Worm (Caenorhabditis elegans): ENCODE data around the gene srxa-7.
A peak's percentile ranks its signal among the peaks of the same experiment; 100 is the strongest.

The srxa-7 gene

DNA sequence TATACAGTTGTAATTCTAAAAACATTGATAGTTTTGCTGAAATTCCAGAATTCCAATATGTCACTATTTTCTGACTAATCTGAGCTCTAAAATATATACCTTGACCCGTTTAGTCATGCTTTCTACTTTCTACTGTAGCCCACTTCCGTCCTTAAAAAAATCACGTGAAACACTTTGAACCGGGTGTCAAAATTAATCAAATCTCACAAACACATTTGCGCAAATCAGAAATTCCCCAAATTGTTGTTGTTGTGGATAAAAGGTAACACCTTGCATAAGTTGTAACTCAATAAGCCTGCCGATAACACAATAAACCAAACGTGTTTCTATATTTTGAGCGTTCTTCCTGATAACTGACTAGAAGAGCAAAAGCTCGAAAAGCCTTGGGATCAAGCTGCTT, at the start of gene srxa-7:
srxa-7 (plus strand) TSS at position 301 of the 400 bp plus-strand sequence.
- no peak for TF ChIP-seq zip-2 (tag; optimal IDR thresholded peaks at IDR 0.05)
- TF ChIP-seq madf-9 (GFP tag; conservative IDR thresholded peaks at IDR 0.05), result no peak
- TF ChIP-seq pqm-1 (tag; optimal IDR thresholded peaks at IDR 0.05), result no peak
- TF ChIP-seq ctbp-1 (GFP tag; IDR thresholded peaks at IDR 0.05), result no peak
- no peak for TF ChIP-seq mdt-29 (GFP tag; IDR thresholded peaks at IDR 0.05)
- TF ChIP-seq daf-19 (GFP tag; conservative IDR thresholded peaks at IDR 0.05), result no peak
- TF ChIP-seq mep-1 (tag; optimal IDR thresholded peaks at IDR 0.05), result no peak
- TF ChIP-seq F37D6.2 (tag; optimal IDR thresholded peaks at IDR 0.05), result no peak

DNA sequence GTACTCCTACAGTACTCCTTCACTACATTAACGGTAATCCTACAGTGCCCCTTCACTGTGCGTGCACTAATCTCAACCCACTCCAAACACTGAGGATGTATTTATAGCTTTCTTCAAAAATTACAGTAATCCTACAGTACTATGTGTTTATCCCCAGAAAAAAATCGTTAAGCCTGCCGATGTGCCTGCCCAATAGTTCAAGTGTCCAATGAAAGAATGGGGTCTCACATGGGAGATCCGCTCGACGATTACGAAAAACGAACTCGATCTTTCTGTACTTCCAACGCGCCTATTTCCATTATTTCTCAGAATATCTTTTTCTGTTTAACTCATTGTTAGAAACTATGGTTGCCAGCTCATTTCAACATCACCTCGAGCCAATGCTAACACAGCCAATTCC, 49.2 kb upstream of the srxa-7 start, which contains the start of gene nhr-218:
nhr-218 (plus strand) TSS at position 301 of the 400 bp plus-strand sequence.
- TF ChIP-seq unc-62 (GFP tag; optimal IDR thresholded peaks at IDR 0.05 in 1 of 2) (peak in 1 of 2 experiments; percentile 33), unc-62 (tag; optimal IDR thresholded peaks at IDR 0.05) (no peak), snpc-1.2 (GFP tag; IDR thresholded peaks at IDR 0.05) (no peak)

DNA sequence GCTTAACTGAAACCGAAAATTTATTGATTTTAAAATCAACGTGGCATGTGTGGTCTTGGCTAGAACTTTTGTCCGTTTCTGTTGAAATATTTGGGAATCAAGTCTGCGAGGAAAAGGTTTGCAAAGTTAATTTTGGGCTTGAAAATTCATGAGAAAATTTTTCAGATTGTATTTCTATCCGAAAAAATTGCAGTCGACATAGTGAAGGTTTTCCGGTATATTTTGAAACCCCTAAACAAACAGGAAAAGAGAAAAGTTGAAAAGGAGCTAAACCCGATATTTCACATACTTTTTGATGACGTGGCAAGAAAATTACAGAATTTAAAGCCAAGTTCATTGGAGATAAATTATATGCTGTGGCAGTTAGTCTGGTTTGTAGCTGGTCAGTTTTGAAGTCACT, 47.7 kb upstream of the srxa-7 start, which contains the start of gene nhr-127:
nhr-127 (plus strand) TSS at position 301 of the 400 bp plus-strand sequence.
- TF ChIP-seq unc-39 (tag; optimal IDR thresholded peaks at IDR 0.05) (no peak), dmd-9 (GFP tag; IDR thresholded peaks at IDR 0.05) (no peak), cey-2 (tag; optimal IDR thresholded peaks at IDR 0.05; ENCODE audit: borderline replicate concordance, insufficient read depth) (no peak), nhr-237 (tag; optimal IDR thresholded peaks at IDR 0.05) (no peak), snpc-1.2 (GFP tag; IDR thresholded peaks at IDR 0.05) (no peak), pha-4 (GFP tag; IDR thresholded peaks at IDR 0.05) (no peak), pha-4 (tag; optimal IDR thresholded peaks at IDR 0.05) (no peak), lin-1 (GFP tag; IDR thresholded peaks at IDR 0.05) (no peak), nhr-76 (tag; optimal IDR thresholded peaks at IDR 0.05) (no peak), nhr-42 (GFP tag; IDR thresholded peaks at IDR 0.05) (no peak), T20F7.1 (GFP tag; optimal IDR thresholded peaks at IDR 0.05) (no peak), nhr-28 (tag; optimal IDR thresholded peaks at IDR 0.05) (no peak), ceh-44 (GFP tag; IDR thresholded peaks at IDR 0.05) (no peak), lin-15B (tag; optimal IDR thresholded peaks at IDR 0.05) (no peak), madf-9 (GFP tag; conservative IDR thresholded peaks at IDR 0.05) (no peak)

DNA sequence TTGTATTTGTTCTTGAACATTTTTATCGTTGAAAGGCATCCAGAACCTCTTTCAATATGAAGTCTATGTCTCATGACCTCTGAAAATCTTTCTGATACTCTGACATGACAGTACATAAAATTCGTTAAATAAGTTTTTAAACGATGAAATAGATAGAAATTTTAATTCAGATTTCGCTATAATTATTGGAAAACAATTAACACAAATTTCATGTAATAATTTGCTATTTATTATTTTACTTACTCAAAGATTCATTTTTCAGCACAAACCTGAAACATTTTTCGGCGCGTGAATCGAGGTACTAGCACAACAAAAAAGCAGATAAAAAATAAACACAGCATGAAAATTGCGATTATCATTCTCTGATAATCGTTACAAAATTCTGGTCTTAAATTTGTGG, 40.8 kb upstream of the srxa-7 start, which contains the start of gene T13F3.4:
T13F3.4 (minus strand) TSS at position 101 of the 400 bp plus-strand sequence.
- TF ChIP-seq hmg-1.1 (GFP tag; IDR thresholded peaks at IDR 0.05) (no peak), unc-130 (GFP tag; optimal IDR thresholded peaks at IDR 0.05) (no peak), T26A8.4 (GFP tag; IDR thresholded peaks at IDR 0.05) (no peak), jun-1 (tag; optimal IDR thresholded peaks at IDR 0.05) (no peak), dmd-8 (GFP tag; IDR thresholded peaks at IDR 0.05) (no peak), daf-12 (tag; optimal IDR thresholded peaks at IDR 0.05) (no peak)

DNA sequence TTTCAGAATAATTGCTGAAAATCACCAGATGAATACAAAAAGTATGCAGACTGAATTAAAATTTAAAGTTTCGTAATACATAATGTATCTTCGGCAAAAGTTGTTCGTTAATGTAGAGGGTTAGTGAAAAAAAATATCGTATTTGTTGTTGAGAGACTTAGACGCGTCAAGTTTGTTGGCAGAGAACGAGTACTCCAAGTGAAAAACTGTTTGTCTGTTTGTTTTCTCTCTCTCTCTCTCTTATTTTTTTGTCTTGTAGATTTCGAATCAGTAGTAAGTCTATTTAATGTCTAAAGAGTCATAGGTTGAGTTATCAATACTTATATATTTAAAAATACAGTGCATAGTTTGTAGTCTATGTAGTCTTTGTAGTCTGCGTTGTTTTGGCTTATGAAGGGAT, 37.8 kb upstream of the srxa-7 start, which contains the start of the genes fbxa-2 and T13F3.8:
fbxa-2 (minus strand) TSS at position 101 of the 400 bp plus-strand sequence.
T13F3.8 (plus strand) TSS at position 245 of the 400 bp plus-strand sequence.
- TF ChIP-seq zfp-3 (GFP tag; conservative IDR thresholded peaks at IDR 0.05) (0 out of 2 replicates have a peak, but pooled peaks have one; percentile 15), F44E2.7 (GFP tag; IDR thresholded peaks at IDR 0.05) (no peak), lin-39 (tag; optimal IDR thresholded peaks at IDR 0.05) (no peak), php-3 (GFP tag; IDR thresholded peaks at IDR 0.05) (no peak), nhr-28 (tag; optimal IDR thresholded peaks at IDR 0.05) (peak; percentile 39), T26A8.4 (GFP tag; IDR thresholded peaks at IDR 0.05) (no peak), sdz-12 (GFP tag; optimal IDR thresholded peaks at IDR 0.05) (no peak), gei-8 (GFP tag; optimal IDR thresholded peaks at IDR 0.05) (no peak), ceh-32 (tag; optimal IDR thresholded peaks at IDR 0.05; ENCODE audit: poor library complexity) (no peak), daf-12 (tag; optimal IDR thresholded peaks at IDR 0.05) (no peak), set-16 (GFP tag; IDR thresholded peaks at IDR 0.05) (no peak), Y75B8A.6 (GFP tag; IDR thresholded peaks at IDR 0.05) (no peak), ztf-11 (tag; optimal IDR thresholded peaks at IDR 0.05) (no peak)
